Worm (Caenorhabditis elegans) whole organism, L4 larva: ENCODE data around the gene C16E9.2.

Source experiments
- aly-2 ChIP-seq: sonication (generic microtip); optimal IDR thresholded peaks from 2 replicates; lab custom pipeline; 2018; ENCODE audit warnings: missing biosample characterization, missing genetic modification characterization
- ceh-82 ChIP-seq: sonication (generic microtip); optimal IDR thresholded peaks from 2 replicates; lab custom pipeline; 2017; ENCODE audit warnings: missing biosample characterization, missing genetic modification characterization
- dve-1 ChIP-seq: sonication (generic microtip); optimal IDR thresholded peaks from 2 replicates; lab custom pipeline; 2017; ENCODE audit warnings: antibody characterized with exemption, mild to moderate bottlenecking, missing genetic modification characterization, missing compliant biosample characterization; ENCODE audit not compliant: insufficient read depth
- fos-1 ChIP-seq: fragments of 150-350 bp; optimal IDR thresholded peaks from 2 replicates; lab custom pipeline; 2014; ENCODE audit warnings: missing biosample characterization, missing genetic modification characterization
- gei-8 ChIP-seq: fragments of 200-800 bp; sonication (Bioruptor generic); optimal IDR thresholded peaks from 2 replicates; lab custom pipeline; 2018; ENCODE audit warnings: mild to moderate bottlenecking, missing genetic modification characterization, missing compliant biosample characterization
- lin-38 ChIP-seq: fragments of 200-800 bp; sonication (Bioruptor generic); IDR thresholded peaks from 2 replicates; pipeline ENCODE4 v1.3.6; 2022; ENCODE audit warnings: missing genetic modification reagents, missing genetic modification characterization, missing compliant biosample characterization
- lin-39 ChIP-seq: fragments of 150-350 bp; optimal IDR thresholded peaks from 2 replicates; lab custom pipeline; 2014; ENCODE audit warnings: missing biosample characterization, missing genetic modification reagents, missing genetic modification characterization
- nhr-10 ChIP-seq: fragments of 150-350 bp; optimal IDR thresholded peaks from 2 replicates; lab custom pipeline; 2014; ENCODE audit warnings: missing biosample characterization, missing genetic modification characterization
- nhr-111 ChIP-seq: fragments of 200-800 bp; sonication (Bioruptor generic); optimal IDR thresholded peaks from 2 replicates; lab custom pipeline; 2018; ENCODE audit warnings: mild to moderate bottlenecking, missing genetic modification characterization, missing compliant biosample characterization
- nhr-237 ChIP-seq: sonication (generic microtip); optimal IDR thresholded peaks from 2 replicates; lab custom pipeline; 2017; ENCODE audit warnings: missing biosample characterization, missing genetic modification characterization
- nhr-28 ChIP-seq: fragments of 150-350 bp; optimal IDR thresholded peaks from 2 replicates; lab custom pipeline; 2014; ENCODE audit warnings: missing biosample characterization, missing genetic modification characterization

DNA sequence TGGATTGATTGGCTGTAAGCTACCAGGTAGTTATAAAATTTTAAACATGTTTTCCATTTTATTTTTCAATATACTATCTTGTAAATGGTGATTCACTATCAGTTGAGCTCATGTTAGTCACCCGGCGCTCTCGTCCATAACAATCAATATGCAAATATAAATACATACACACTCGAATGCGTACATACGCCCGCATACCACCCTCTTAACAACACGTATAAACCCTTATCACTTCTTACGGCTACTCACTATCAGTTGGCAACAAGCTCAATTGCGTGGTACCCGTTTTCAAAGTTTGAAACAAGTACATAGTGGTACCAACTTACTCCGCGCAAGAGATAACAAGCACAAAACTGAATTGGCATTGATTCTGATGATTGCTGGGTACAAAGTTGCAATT is 8.6 kb upstream of the C16E9.2 start:
- no peak for TF ChIP-seq nhr-28 (tag; lab: Kevin White, UChicago)
- TF ChIP-seq lin-38: no peak
- TF ChIP-seq lin-39: no peak
- no peak for TF ChIP-seq nhr-10 (tag; lab: Kevin White, UChicago)
- no peak for TF ChIP-seq nhr-111
- no peak for TF ChIP-seq fos-1 (tag; lab: Kevin White, UChicago)
- TF ChIP-seq aly-2 (tag; lab: Kevin White, UChicago): no peak
- no peak for TF ChIP-seq nhr-237 (tag; lab: Kevin White, UChicago)
- peak; percentile 61 for TF ChIP-seq dve-1 (tag; lab: Kevin White, UChicago)
- no peak for TF ChIP-seq ceh-82 (tag; lab: Kevin White, UChicago)
- no peak for TF ChIP-seq gei-8 (GFP tag; lab: Kevin White, UChicago)
